Worm (Caenorhabditis elegans) whole organism, L2 larva: ENCODE data around the gene rip-1.

Source experiments
- C34F6.9 ChIP-seq: fragments of 150-350 bp; optimal IDR thresholded peaks from 2 replicates; lab custom pipeline; 2014; ENCODE audit warnings: missing biosample characterization, missing genetic modification characterization
- ama-1 ChIP-seq: fragments of 150-350 bp; optimal IDR thresholded peaks from 2 replicates; lab custom pipeline; 2018; ENCODE audit warnings: inconsistent platforms
- elt-1 ChIP-seq: fragments of 150-350 bp; optimal IDR thresholded peaks from 2 replicates; lab custom pipeline; 2014; ENCODE audit warnings: missing biosample characterization, missing genetic modification characterization
- elt-3 ChIP-seq: sonication (generic microtip); optimal IDR thresholded peaks from 2 replicates; lab custom pipeline; 2017; ENCODE audit warnings: missing biosample characterization, missing genetic modification characterization
- lin-11 ChIP-seq: fragments of 150-350 bp; sonication (generic microtip); optimal IDR thresholded peaks from 2 replicates; lab custom pipeline; 2014; ENCODE audit warnings: missing biosample characterization, missing genetic modification characterization, inconsistent platforms, mixed read lengths
- lin-39 ChIP-seq: fragments of 150-350 bp; optimal IDR thresholded peaks from 2 replicates; lab custom pipeline; 2014; ENCODE audit warnings: missing biosample characterization, missing genetic modification reagents, missing genetic modification characterization
- nhr-237 ChIP-seq: fragments of 150-350 bp; optimal IDR thresholded peaks from 2 replicates; lab custom pipeline; 2014; ENCODE audit warnings: missing biosample characterization, missing genetic modification characterization
- nhr-77 ChIP-seq: fragments of 150-350 bp; optimal IDR thresholded peaks from 2 replicates; lab custom pipeline; 2014; ENCODE audit warnings: missing biosample characterization, missing genetic modification characterization
- unc-55 ChIP-seq: fragments of 150-350 bp; sonication (generic microtip); optimal IDR thresholded peaks from 3 replicates; lab custom pipeline; 2014; ENCODE audit warnings: missing biosample characterization, missing genetic modification reagents, missing genetic modification characterization
- zag-1 ChIP-seq: fragments of 150-350 bp; optimal IDR thresholded peaks from 2 replicates; lab custom pipeline; 2014; ENCODE audit warnings: missing biosample characterization, missing genetic modification characterization
- ztf-1 ChIP-seq: fragments of 200-800 bp; sonication (Bioruptor generic); conservative IDR thresholded peaks from 2 replicates; pipeline ENCODE4 v1.3.6; 2022; ENCODE audit warnings: missing genetic modification characterization, missing compliant biosample characterization

- no peak for TF ChIP-seq elt-3
- TF ChIP-seq ztf-1 (GFP tag; lab: Robert Waterston, UW), result no peak
- no peak for TF ChIP-seq ama-1
- no peak for TF ChIP-seq unc-55 (GFP tag; lab: Kevin White, UChicago)
- no peak for TF ChIP-seq nhr-77 (tag; lab: Kevin White, UChicago)
- TF ChIP-seq lin-11 (tag; lab: Kevin White, UChicago), result no peak
- no peak for TF ChIP-seq zag-1 (tag; lab: Kevin White, UChicago)
- no peak for TF ChIP-seq lin-39 (tag; lab: Kevin White, UChicago)
- TF ChIP-seq C34F6.9, result no peak
- no peak for TF ChIP-seq nhr-237 (tag; lab: Kevin White, UChicago)
- TF ChIP-seq elt-1, result no peak
Measured at ce11 chrIII:10251114-10251513, 7.4 kb downstream of the rip-1 start.
